Fruit fly (Drosophila melanogaster) whole organism, embryonic: Measurements from ENCODE around the gene CG6788.

Experiments used
- Ada2b ChIP-seq: fragments of 200-800 bp; sonication (Bioruptor generic); IDR thresholded peaks from 2 replicates; pipeline ENCODE4 v1.3.6; 2022; ENCODE audit warnings: missing biosample characterization, missing genetic modification characterization
- Aef1 ChIP-seq: fragments of 200-800 bp; sonication (Bioruptor generic); IDR thresholded peaks from 3 replicates; pipeline ENCODE4 v1.3.6; 2022; ENCODE audit warnings: missing biosample characterization, missing genetic modification characterization
- Atf6 ChIP-seq: fragments of 200-800 bp; sonication (Bioruptor generic); IDR thresholded peaks from 2 replicates; pipeline ENCODE4 v1.3.6; 2022; ENCODE audit warnings: missing biosample characterization, missing genetic modification characterization
- B-H2 ChIP-seq: fragments of 200-800 bp; sonication (Bioruptor generic); optimal IDR thresholded peaks from 2 replicates; lab custom pipeline; 2018; ENCODE audit warnings: missing biosample characterization, mild to moderate bottlenecking, missing genetic modification characterization
- Bteb2 ChIP-seq: fragments of 200-800 bp; sonication (Bioruptor generic); optimal IDR thresholded peaks from 2 replicates; lab custom pipeline; 2016; ENCODE audit warnings: missing biosample characterization, missing genetic modification characterization
- C15 ChIP-seq: fragments of 200-800 bp; sonication (Bioruptor generic); IDR thresholded peaks from 3 replicates; pipeline ENCODE4 v1.3.6; 2022; ENCODE audit warnings: missing biosample characterization, missing genetic modification characterization
- CG10979 ChIP-seq: fragments of 200-800 bp; sonication (Bioruptor generic); optimal IDR thresholded peaks from 2 replicates; lab custom pipeline; 2018; ENCODE audit warnings: missing biosample characterization, mild to moderate bottlenecking, missing genetic modification characterization, moderate library complexity
- CG11247 ChIP-seq: fragments of 200-800 bp; sonication (Bioruptor generic); IDR thresholded peaks from 2 replicates; pipeline ENCODE4 v1.3.6; 2022; ENCODE audit warnings: missing biosample characterization, missing genetic modification characterization
- CG1233 ChIP-seq: fragments of 200-800 bp; sonication (Bioruptor generic); optimal IDR thresholded peaks from 4 replicates; lab custom pipeline; 2018; ENCODE audit warnings: missing biosample characterization, mild to moderate bottlenecking, missing genetic modification characterization
- CG1602 ChIP-seq: fragments of 200-800 bp; sonication (Bioruptor generic); optimal IDR thresholded peaks from 3 replicates; lab custom pipeline; 2016; ENCODE audit warnings: missing biosample characterization, missing genetic modification characterization
- CG17612 ChIP-seq: fragments of 200-800 bp; sonication (Bioruptor generic); IDR thresholded peaks from 2 replicates; pipeline ENCODE4 v1.3.6; 2022; ENCODE audit warnings: missing biosample characterization, missing genetic modification characterization
- CG2116 ChIP-seq: fragments of 200-800 bp; sonication (Bioruptor generic); optimal IDR thresholded peaks from 3 replicates; lab custom pipeline; 2018; ENCODE audit warnings: missing biosample characterization, mild to moderate bottlenecking, missing genetic modification characterization
- CG2120 ChIP-seq: fragments of 200-800 bp; sonication (Bioruptor generic); optimal IDR thresholded peaks from 3 replicates; lab custom pipeline; 2016; ENCODE audit warnings: missing biosample characterization, missing genetic modification characterization
- CG2889 ChIP-seq: fragments of 200-800 bp; sonication (Bioruptor generic); IDR thresholded peaks from 3 replicates; pipeline ENCODE4 v1.3.6; 2022; ENCODE audit warnings: missing biosample characterization, missing genetic modification characterization
- CG31365 ChIP-seq: fragments of 200-800 bp; sonication (Bioruptor generic); optimal IDR thresholded peaks from 2 replicates; lab custom pipeline; 2018; ENCODE audit warnings: missing biosample characterization, mild to moderate bottlenecking, missing genetic modification characterization
- CG33213 ChIP-seq: fragments of 200-800 bp; sonication (Bioruptor generic); optimal IDR thresholded peaks from 3 replicates; lab custom pipeline; 2016; ENCODE audit warnings: missing biosample characterization, missing genetic modification characterization
- CG4360 ChIP-seq: fragments of 200-800 bp; sonication (Bioruptor generic); IDR thresholded peaks from 2 replicates; pipeline ENCODE4 v1.3.6; 2022; ENCODE audit warnings: missing biosample characterization, missing genetic modification characterization
- CG4854 ChIP-seq: fragments of 200-800 bp; sonication (Bioruptor generic); optimal IDR thresholded peaks from 2 replicates; lab custom pipeline; 2016; ENCODE audit warnings: missing biosample characterization, missing genetic modification characterization, inconsistent platforms
- CG6175 ChIP-seq: fragments of 200-800 bp; sonication (Bioruptor generic); IDR thresholded peaks from 3 replicates; pipeline ENCODE4 v1.3.6; 2022; ENCODE audit warnings: missing biosample characterization, missing genetic modification characterization
- CG9609 ChIP-seq: fragments of 200-800 bp; sonication (Bioruptor generic); optimal IDR thresholded peaks from 3 replicates; lab custom pipeline; 2016; ENCODE audit warnings: missing biosample characterization, missing genetic modification characterization
- CG9932 ChIP-seq: fragments of 200-800 bp; sonication (Bioruptor generic); IDR thresholded peaks from 2 replicates; pipeline ENCODE4 v1.3.6; 2022; ENCODE audit warnings: missing biosample characterization, missing genetic modification characterization
- Dfd ChIP-seq, 2 experiments: fragments of >200 bp; optimal IDR thresholded peaks; 2 replicates each; lab custom pipeline; 2017; ENCODE audit warnings: missing biosample characterization in 2 of 2, missing genetic modification characterization in 2 of 2
- Dip3 ChIP-seq: fragments of 200-800 bp; sonication (Bioruptor generic); optimal IDR thresholded peaks from 3 replicates; lab custom pipeline; 2016; ENCODE audit warnings: missing biosample characterization, missing genetic modification characterization
- Doc2 ChIP-seq: fragments of 200-800 bp; sonication (Bioruptor generic); IDR thresholded peaks from 2 replicates; pipeline ENCODE4 v1.3.6; 2022; ENCODE audit warnings: missing biosample characterization, missing genetic modification characterization
- Doc3 ChIP-seq: fragments of 200-800 bp; sonication (Bioruptor generic); IDR thresholded peaks from 3 replicates; pipeline ENCODE4 v1.3.6; 2022; ENCODE audit warnings: missing biosample characterization, missing genetic modification characterization; ENCODE audit not compliant: partially characterized antibody
- GATAe ChIP-seq: fragments of 200-800 bp; sonication (Bioruptor generic); conservative IDR thresholded peaks from 2 replicates; pipeline ENCODE4 v1.3.6; 2022; ENCODE audit warnings: missing biosample characterization, missing genetic modification characterization
- Mes4 ChIP-seq: fragments of 200-800 bp; sonication (Bioruptor generic); optimal IDR thresholded peaks from 2 replicates; lab custom pipeline; 2016; ENCODE audit warnings: missing biosample characterization, missing genetic modification characterization
- Nf-YA ChIP-seq: fragments of 200-800 bp; sonication (Bioruptor generic); IDR thresholded peaks from 2 replicates; pipeline ENCODE4 v1.3.6; 2022; ENCODE audit warnings: missing biosample characterization, missing genetic modification characterization
- Optix ChIP-seq: fragments of 200-800 bp; sonication (Bioruptor generic); IDR thresholded peaks from 3 replicates; pipeline ENCODE4 v1.3.6; 2022; ENCODE audit warnings: missing biosample characterization, missing genetic modification characterization
- YL-1 ChIP-seq: fragments of 200-800 bp; sonication (Bioruptor generic); optimal IDR thresholded peaks from 3 replicates; lab custom pipeline; 2017; ENCODE audit warnings: missing biosample characterization, mild to moderate bottlenecking, missing genetic modification characterization
- bcd ChIP-seq: fragments of 200-800 bp; sonication (Bioruptor generic); optimal IDR thresholded peaks from 2 replicates; lab custom pipeline; 2017; ENCODE audit warnings: missing biosample characterization, mild to moderate bottlenecking, missing genetic modification characterization
- chinmo ChIP-seq: fragments of 200-800 bp; sonication (Bioruptor generic); IDR thresholded peaks from 4 replicates; pipeline ENCODE4 v1.3.6; 2022; ENCODE audit warnings: missing biosample characterization, missing genetic modification characterization; ENCODE audit not compliant: partially characterized antibody
- ci ChIP-seq: fragments of 200-800 bp; sonication (Bioruptor generic); IDR thresholded peaks from 3 replicates; pipeline ENCODE4 v1.3.6; 2022; ENCODE audit warnings: missing biosample characterization, missing genetic modification characterization
- crp ChIP-seq, 2 experiments: fragments of 200-800 bp; sonication (Bioruptor generic); optimal IDR thresholded peaks; 2 replicates in 1 of 2; 3 replicates in 1 of 2; lab custom pipeline; 2017; ENCODE audit warnings: missing biosample characterization in 2 of 2, missing genetic modification characterization in 2 of 2, mild to moderate bottlenecking in 1 of 2, moderate library complexity in 1 of 2
- cwo ChIP-seq: fragments of 200-800 bp; sonication (Bioruptor generic); optimal IDR thresholded peaks from 3 replicates; lab custom pipeline; 2017; ENCODE audit warnings: missing biosample characterization, missing genetic modification characterization, mild to moderate bottlenecking, moderate library complexity, missing genetic modification reagents
- fd3F ChIP-seq: fragments of 200-800 bp; sonication (Bioruptor generic); optimal IDR thresholded peaks from 2 replicates; lab custom pipeline; 2018; ENCODE audit warnings: missing biosample characterization, mild to moderate bottlenecking, missing genetic modification characterization, moderate library complexity
- hkb ChIP-seq, 2 experiments: fragments of 200-800 bp in 1 of 2; fragments of >200 bp in 1 of 2; sonication (Bioruptor generic) in 1 of 2; IDR thresholded peaks in 1 of 2; optimal IDR thresholded peaks in 1 of 2; 2 replicates each; pipeline versions ENCODE4 v1.3.6 to Lab custom; 2017 to 2022; ENCODE audit warnings: missing biosample characterization in 1 of 2, missing genetic modification characterization in 1 of 2
- kay ChIP-seq: fragments of 200-800 bp; sonication (Bioruptor generic); optimal IDR thresholded peaks from 2 replicates; lab custom pipeline; 2016; ENCODE audit warnings: missing biosample characterization, missing genetic modification characterization
- mirr ChIP-seq: fragments of 200-800 bp; sonication (Bioruptor generic); optimal IDR thresholded peaks from 3 replicates; lab custom pipeline; 2018; ENCODE audit warnings: missing biosample characterization, mild to moderate bottlenecking, missing genetic modification characterization
- nerfin-2 ChIP-seq: fragments of 200-800 bp; sonication (Bioruptor generic); IDR thresholded peaks from 2 replicates; pipeline ENCODE4 v1.3.6; 2022; ENCODE audit warnings: missing biosample characterization, missing genetic modification characterization; ENCODE audit not compliant: partially characterized antibody
- org-1 ChIP-seq: fragments of 200-800 bp; sonication (Bioruptor generic); optimal IDR thresholded peaks from 2 replicates; lab custom pipeline; 2017; ENCODE audit warnings: missing biosample characterization, missing genetic modification characterization
- pzg ChIP-seq: fragments of 200-800 bp; sonication (Bioruptor generic); optimal IDR thresholded peaks from 3 replicates; lab custom pipeline; 2018; ENCODE audit warnings: missing biosample characterization, mild to moderate bottlenecking, missing genetic modification characterization, moderate library complexity
- ranshi ChIP-seq: fragments of 200-800 bp; sonication (Bioruptor generic); IDR thresholded peaks from 2 replicates; pipeline ENCODE4 v1.3.6; 2022; ENCODE audit warnings: missing biosample characterization, missing genetic modification characterization
- rib ChIP-seq: fragments of 200-800 bp; sonication (Bioruptor generic); IDR thresholded peaks from 2 replicates; pipeline ENCODE4 v1.3.6; 2022; ENCODE audit warnings: missing biosample characterization, missing genetic modification characterization
- salm ChIP-seq: fragments of 200-800 bp; sonication (Bioruptor generic); optimal IDR thresholded peaks from 2 replicates; lab custom pipeline; 2018; ENCODE audit warnings: missing biosample characterization, mild to moderate bottlenecking, missing genetic modification characterization
- slp2 ChIP-seq: fragments of 200-800 bp; sonication (Bioruptor generic); optimal IDR thresholded peaks from 2 replicates; lab custom pipeline; 2016; ENCODE audit warnings: missing biosample characterization, missing genetic modification characterization
- sob ChIP-seq: fragments of 200-800 bp; sonication (Bioruptor generic); IDR thresholded peaks from 2 replicates; pipeline ENCODE4 v1.3.6; 2022; ENCODE audit warnings: missing biosample characterization, missing genetic modification characterization
- sr ChIP-seq: fragments of 200-800 bp; sonication (Bioruptor generic); IDR thresholded peaks from 3 replicates; pipeline ENCODE4 v1.3.6; 2022; ENCODE audit warnings: missing biosample characterization, missing genetic modification characterization
- stwl ChIP-seq: fragments of 200-800 bp; sonication (Bioruptor generic); optimal IDR thresholded peaks from 3 replicates; lab custom pipeline; 2018; ENCODE audit warnings: missing biosample characterization, mild to moderate bottlenecking, missing genetic modification characterization, moderate library complexity
- ttk ChIP-seq: fragments of 200-800 bp; sonication (Bioruptor generic); IDR thresholded peaks from 2 replicates; pipeline ENCODE4 v2.1.2; 2022; ENCODE audit warnings: missing biosample characterization, missing genetic modification characterization
- wdn ChIP-seq: fragments of 200-800 bp; sonication (Bioruptor generic); IDR thresholded peaks from 2 replicates; pipeline ENCODE4 v1.3.6; 2022; ENCODE audit warnings: missing biosample characterization, missing genetic modification characterization
- zfh1 ChIP-seq: fragments of 200-800 bp; sonication (Bioruptor generic); IDR thresholded peaks from 3 replicates; pipeline ENCODE4 v1.3.6; 2022; ENCODE audit warnings: missing biosample characterization, missing genetic modification characterization

CG6788 gene

DNA sequence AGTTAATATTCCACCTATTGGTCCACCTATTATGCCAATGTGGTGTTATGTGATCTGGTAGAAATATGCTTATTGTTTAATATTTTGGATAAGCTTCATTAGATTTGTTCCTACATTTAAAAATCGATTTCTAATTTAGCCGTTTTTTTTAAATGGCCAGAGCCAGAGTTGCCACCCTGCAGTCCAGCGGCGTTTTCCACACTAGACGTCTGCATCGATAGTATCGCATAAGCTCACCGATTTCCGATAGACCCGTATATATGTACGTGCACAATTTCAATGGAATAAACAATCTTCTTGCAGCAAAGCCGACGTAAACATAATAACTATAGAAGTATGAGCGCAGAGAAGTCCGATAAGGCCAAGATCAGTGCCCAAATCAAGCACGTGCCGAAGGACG is 46.1 kb upstream of the CG6788 start, which contains the start of gene Taf9 (continued):
- TF ChIP-seq ranshi (GFP tag; lab: Robert Waterston, UW) (no peak), nerfin-2 (peak; percentile 84), sr (GFP tag; lab: Robert Waterston, UW) (no peak), CG17612 (GFP tag; lab: Robert Waterston, UW) (no peak), CG31365 (tag; lab: Kevin White, UChicago) (no peak), Dip3 (GFP tag; lab: Kevin White, UChicago) (no peak), kay (GFP tag; lab: Kevin White, UChicago) (no peak), pzg (GFP tag; lab: Kevin White, UChicago) (peak; percentile 81), Doc3 (GFP tag; lab: Robert Waterston, UW) (peak; percentile 69), wdn (GFP tag; lab: Robert Waterston, UW) (no peak), stwl (tag; lab: Kevin White, UChicago) (peak; percentile 49), CG2889 (no peak), sob (no peak), ci (GFP tag; lab: Robert Waterston, UW) (no peak), CG1602 (no peak), zfh1 (GFP tag; lab: Robert Waterston, UW) (no peak; the same call in 2 of the 3 replicates), Bteb2 (GFP tag; lab: Kevin White, UChicago) (no peak), CG9932 (GFP tag; lab: Robert Waterston, UW) (peak; percentile 31; the same call in 1 of the 2 replicates), fd3F (GFP tag; lab: Kevin White, UChicago) (no peak), rib (no peak), bcd (no peak), GATAe (GFP tag; lab: Robert Waterston, UW) (no peak), Doc2 (GFP tag; lab: Robert Waterston, UW) (no peak), Mes4 (GFP tag; lab: Kevin White, UChicago) (no peak), cwo (GFP tag; lab: Kevin White, UChicago) (no peak), YL-1 (GFP tag; lab: Kevin White, UChicago) (peak; percentile 4), CG1233 (no peak), chinmo (peak; percentile 94), B-H2 (peak; percentile 3), org-1 (GFP tag; lab: Kevin White, UChicago) (no peak), CG9609 (GFP tag; lab: Kevin White, UChicago) (no peak), CG2116 (GFP tag; lab: Kevin White, UChicago) (peak; percentile 42), Ada2b (GFP tag; lab: Robert Waterston, UW) (no peak), salm (tag; lab: Kevin White, UChicago) (no peak), CG10979 (tag; lab: Kevin White, UChicago) (no peak), Dfd (GFP tag; optimal IDR thresholded peaks at IDR 0.05; lab: Kevin White, UChicago) (no peak), Aef1 (GFP tag; lab: Robert Waterston, UW) (no peak), CG4854 (no peak), Atf6 (GFP tag; lab: Robert Waterston, UW) (no peak), C15 (no peak), crp (GFP tag; optimal IDR thresholded peaks at IDR 0.05; lab: Kevin White, UChicago) (peak in 1 of 2 experiments; percentile 26), CG4360 (GFP tag; lab: Robert Waterston, UW) (no peak), Optix (GFP tag; lab: Robert Waterston, UW) (no peak), mirr (GFP tag; lab: Kevin White, UChicago) (no peak), CG33213 (GFP tag; lab: Kevin White, UChicago) (no peak), CG11247 (no peak), ttk (no peak), Nf-YA (GFP tag; lab: Robert Waterston, UW) (no peak), hkb (optimal IDR thresholded peaks at IDR 0.05; lab: Kevin White, UChicago) (no peak), hkb (GFP tag; IDR thresholded peaks at IDR 0.05; lab: Robert Waterston, UW) (no peak), CG6175 (GFP tag; lab: Robert Waterston, UW) (no peak), slp2 (GFP tag; lab: Kevin White, UChicago) (no peak), CG2120 (GFP tag; lab: Kevin White, UChicago) (peak; percentile 12)
